Worm (Caenorhabditis elegans): Measurements from ENCODE around the gene ZK380.6.

- TF ChIP-seq bed-1 (GFP tag; IDR thresholded peaks at IDR 0.05) (no peak), F49E8.2 (tag; optimal IDR thresholded peaks at IDR 0.05; ENCODE audit: insufficient read depth) (no peak), B0261.1 (tag; optimal IDR thresholded peaks at IDR 0.05) (no peak), unc-62 (GFP tag; optimal IDR thresholded peaks at IDR 0.05) (no peak), lin-40 (tag; optimal IDR thresholded peaks at IDR 0.05) (no peak), lsy-27 (tag; optimal IDR thresholded peaks at IDR 0.05; ENCODE audit: borderline replicate concordance, insufficient read depth) (no peak), Y67H2A.10 (GFP tag; conservative IDR thresholded peaks at IDR 0.05) (no peak), him-1 (tag; optimal IDR thresholded peaks at IDR 0.05) (no peak), nhr-90 (tag; optimal IDR thresholded peaks at IDR 0.05) (no peak)
These were observed 14.5 kb downstream of the ZK380.6 start, which contains the start of gene R09H3.3 for ce11 chrX:1668748-1669147.
